Fruit fly (Drosophila melanogaster): ENCODE measurements around the gene Spn77Ba.
A peak's percentile ranks its signal among the peaks of the same experiment; 100 is the strongest.

Gene Spn77Ba

DNA sequence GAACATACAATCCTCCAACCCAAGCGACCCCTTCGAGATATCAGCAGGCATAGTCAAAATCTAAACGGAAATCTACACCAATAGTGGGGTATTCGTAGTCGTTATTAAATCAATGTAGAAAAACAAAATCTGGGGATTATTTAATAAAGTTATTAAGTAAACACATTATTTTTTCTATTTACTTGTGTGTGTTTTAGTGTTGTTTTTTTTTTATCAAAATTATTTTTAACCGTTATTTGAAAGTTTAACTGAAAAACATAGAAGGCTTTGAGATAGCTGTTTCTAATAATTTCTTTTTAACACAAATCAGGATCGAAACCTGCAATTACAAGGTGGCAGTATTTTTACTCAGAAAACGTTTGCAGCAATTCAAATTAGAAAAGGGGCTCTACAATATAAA lies 7.6 kb upstream of the Spn77Ba start, which contains the start of gene polo:
Gene polo, plus strand, starts transcription at position 301 of the 400 bp plus-strand sequence.
- TF ChIP-seq dac (GFP tag; optimal IDR thresholded peaks at IDR 0.05) (no peak), CG4318 (GFP tag; optimal IDR thresholded peaks at IDR 0.05) (no peak), Smox (GFP tag; optimal IDR thresholded peaks at IDR 0.05) (no peak), Gug (GFP tag; IDR thresholded peaks at IDR 0.05) (no peak), Hr38 (GFP tag; optimal IDR thresholded peaks at IDR 0.05) (no peak), net (GFP tag; optimal IDR thresholded peaks at IDR 0.05) (no peak)

DNA sequence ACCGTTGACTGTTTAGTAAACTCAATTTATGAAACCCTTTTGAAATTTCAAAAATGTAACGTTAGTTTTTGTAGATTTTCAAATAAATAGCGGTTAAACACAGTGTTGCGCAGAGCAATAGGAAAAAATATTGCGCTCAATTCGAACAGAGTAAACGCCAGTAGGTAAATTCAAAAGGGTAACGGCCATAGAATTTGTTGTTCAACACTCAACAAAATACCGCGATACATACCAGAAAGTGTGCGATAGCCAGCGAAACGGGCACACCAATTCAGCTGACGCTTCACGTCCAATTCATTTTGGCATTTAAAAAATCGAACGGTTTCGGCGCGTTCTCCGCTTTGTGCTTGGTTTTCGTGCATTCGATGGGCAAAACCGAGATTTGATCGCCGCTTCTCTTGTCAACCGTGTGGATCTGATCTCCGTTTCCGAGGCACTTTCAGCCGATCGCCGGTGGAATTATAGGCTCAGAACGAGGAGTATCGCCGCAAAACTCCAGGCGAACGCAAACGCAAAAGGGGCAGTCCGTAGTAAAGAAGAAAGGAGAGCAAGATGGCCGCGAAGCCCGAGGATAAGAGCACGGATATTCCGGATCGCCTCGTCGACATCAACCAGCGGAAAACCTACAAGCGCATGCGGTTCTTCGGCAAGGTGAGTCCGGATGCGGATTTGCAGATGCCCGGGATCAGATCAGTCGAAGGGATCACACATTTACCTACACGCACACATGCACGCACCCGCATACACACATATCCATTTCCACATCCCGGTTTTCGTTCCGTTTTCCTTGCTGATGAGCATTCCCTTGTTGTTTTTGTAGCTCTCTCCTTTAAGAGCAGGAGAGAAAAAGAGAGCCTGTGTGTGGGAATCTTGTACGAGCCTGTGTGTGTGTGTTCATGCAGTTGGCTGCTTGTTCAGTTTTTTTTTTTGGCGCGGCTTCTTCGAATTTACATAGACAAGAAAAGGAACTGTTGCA lies 6.9 kb upstream of the Spn77Ba start:
- TF ChIP-seq Sox14 (GFP tag; optimal IDR thresholded peaks at IDR 0.05): peak; percentile 47
- TF ChIP-seq fd85E (GFP tag; optimal IDR thresholded peaks at IDR 0.05): no peak
- no peak for TF ChIP-seq Blimp-1 (GFP tag; optimal IDR thresholded peaks at IDR 0.05)
- no peak for TF ChIP-seq CG8119 (GFP tag; IDR thresholded peaks at IDR 0.05)
- no peak for TF ChIP-seq Ets96B (tag; optimal IDR thresholded peaks at IDR 0.05)
- TF ChIP-seq lz (GFP tag; optimal IDR thresholded peaks at IDR 0.05): peak; percentile 19
- TF ChIP-seq eg (GFP tag; IDR thresholded peaks at IDR 0.05): no peak
- peak; percentile 61 for TF ChIP-seq Eip78C (GFP tag)
- TF ChIP-seq CG9139 (GFP tag; optimal IDR thresholded peaks at IDR 0.05): no peak
- peak; percentile 36 for TF ChIP-seq cyc (GFP tag; optimal IDR thresholded peaks at IDR 0.05)
- no peak for TF ChIP-seq Met (GFP tag; optimal IDR thresholded peaks at IDR 0.05)
- TF ChIP-seq CG31627 (GFP tag; optimal IDR thresholded peaks at IDR 0.05): peak; percentile 27
- TF ChIP-seq topi (GFP tag; optimal IDR thresholded peaks at IDR 0.05): peak; percentile 23
- peak; percentile 33 for TF ChIP-seq esn (GFP tag; optimal IDR thresholded peaks at IDR 0.05)
- TF ChIP-seq Lpt (GFP tag; optimal IDR thresholded peaks at IDR 0.05): no peak
- TF ChIP-seq CG1621 (tag; optimal IDR thresholded peaks at IDR 0.05): peak; percentile 80
- TF ChIP-seq Hr38 (GFP tag; optimal IDR thresholded peaks at IDR 0.05): no peak
- peak; percentile 63 for TF ChIP-seq achi (GFP tag; optimal IDR thresholded peaks at IDR 0.05)
- peak; percentile 11 for TF ChIP-seq CG3032 (tag; optimal IDR thresholded peaks at IDR 0.05)

DNA sequence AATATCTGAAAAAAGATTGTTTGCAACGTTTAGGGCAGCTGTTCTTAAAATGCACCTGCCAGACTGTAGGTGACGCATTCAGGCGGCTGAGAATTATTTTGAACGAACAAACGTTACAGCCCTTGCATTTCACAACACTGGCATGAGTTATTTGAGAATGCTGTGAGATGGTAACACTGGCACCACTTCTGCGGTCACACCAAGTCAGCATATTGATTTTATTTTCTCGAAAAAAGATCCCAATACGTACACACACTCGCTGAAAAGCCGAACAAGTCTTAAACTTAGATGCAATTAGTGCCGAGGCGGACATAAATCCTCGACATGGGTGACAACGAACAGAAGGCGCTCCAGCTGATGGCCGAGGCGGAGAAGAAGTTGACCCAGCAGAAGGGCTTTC lies 3.5 kb upstream of the Spn77Ba start, which contains the start of gene alphaSnap:
Gene alphaSnap, plus strand, starts transcription at position 164 of the 400 bp plus-strand sequence.
- TF ChIP-seq CG1621 (tag; optimal IDR thresholded peaks at IDR 0.05) (peak; percentile 26), CG7368 (GFP tag; optimal IDR thresholded peaks at IDR 0.05) (no peak), esn (GFP tag; optimal IDR thresholded peaks at IDR 0.05) (peak; percentile 51), CG3032 (tag; optimal IDR thresholded peaks at IDR 0.05) (peak; percentile 14), Hr39 (GFP tag; optimal IDR thresholded peaks at IDR 0.05) (no peak), fkh (GFP tag; optimal IDR thresholded peaks at IDR 0.05) (peak; percentile 56), CG16779 (tag; optimal IDR thresholded peaks at IDR 0.05) (no peak), CG31627 (GFP tag; optimal IDR thresholded peaks at IDR 0.05) (peak; percentile 29), CG8319 (GFP tag; optimal IDR thresholded peaks at IDR 0.05) (no peak), Eip78C (GFP tag) (peak; percentile 83), Sox14 (GFP tag; optimal IDR thresholded peaks at IDR 0.05) (peak; percentile 46), dsx (GFP tag; optimal IDR thresholded peaks at IDR 0.05; ENCODE audit: poor library complexity, severe bottlenecking) (peak; percentile 19), ss (GFP tag; optimal IDR thresholded peaks at IDR 0.05) (peak in 1 of 2 experiments; percentile 5), topi (GFP tag; optimal IDR thresholded peaks at IDR 0.05) (peak; percentile 35), cyc (GFP tag; optimal IDR thresholded peaks at IDR 0.05) (peak; percentile 11), CG15336 (GFP tag; IDR thresholded peaks at IDR 0.05) (no peak), CG6276 (GFP tag; optimal IDR thresholded peaks at IDR 0.05) (no peak), CG6808 (GFP tag; optimal IDR thresholded peaks at IDR 0.05) (no peak), vri (GFP tag; optimal IDR thresholded peaks at IDR 0.05) (no peak)

All from whole organism, prepupa.